Fruit fly (Drosophila melanogaster) whole organism, embryonic: ENCODE data around the gene Ssk.

Source experiments
- Antp ChIP-seq: fragments of 200-800 bp; sonication (Bioruptor generic); optimal IDR thresholded peaks from 3 replicates; lab custom pipeline; 2016; ENCODE audit warnings: missing biosample characterization, missing genetic modification characterization
- Awh ChIP-seq: fragments of 200-800 bp; sonication (Bioruptor generic); IDR thresholded peaks from 2 replicates; pipeline ENCODE4, ENCODE4 v1.3.6; 2022; ENCODE audit warnings: missing biosample characterization, missing genetic modification characterization
- CG11398 ChIP-seq: fragments of 200-800 bp; sonication (Bioruptor generic); optimal IDR thresholded peaks from 2 replicates; lab custom pipeline; 2016; ENCODE audit warnings: missing biosample characterization, missing genetic modification characterization
- CG11696 ChIP-seq: fragments of 200-800 bp; sonication (Bioruptor generic); IDR thresholded peaks from 2 replicates; pipeline ENCODE4 v1.3.6; 2022; ENCODE audit warnings: missing biosample characterization, missing genetic modification characterization
- CG12942 ChIP-seq: fragments of 200-800 bp; sonication (Bioruptor generic); optimal IDR thresholded peaks from 3 replicates; lab custom pipeline; 2016; ENCODE audit warnings: missing biosample characterization, missing genetic modification characterization
- CG13296 ChIP-seq: fragments of 200-800 bp; sonication (Bioruptor generic); optimal IDR thresholded peaks from 3 replicates; lab custom pipeline; 2018; ENCODE audit warnings: missing biosample characterization, mild to moderate bottlenecking, missing genetic modification characterization
- CG17359 ChIP-seq: fragments of 200-800 bp; sonication (Bioruptor generic); optimal IDR thresholded peaks from 3 replicates; lab custom pipeline; 2018; ENCODE audit warnings: missing biosample characterization, mild to moderate bottlenecking, missing genetic modification characterization, moderate library complexity
- CG18476 ChIP-seq: fragments of 200-800 bp; sonication (Bioruptor generic); optimal IDR thresholded peaks from 2 replicates; lab custom pipeline; 2016; ENCODE audit warnings: missing biosample characterization, mild to moderate bottlenecking, missing genetic modification characterization
- CG2889 ChIP-seq: fragments of 200-800 bp; sonication (Bioruptor generic); IDR thresholded peaks from 3 replicates; pipeline ENCODE4 v1.3.6; 2022; ENCODE audit warnings: missing biosample characterization, missing genetic modification characterization
- CG32772 ChIP-seq: fragments of 200-800 bp; sonication (Bioruptor generic); IDR thresholded peaks from 2 replicates; pipeline ENCODE4 v1.3.6; 2022; ENCODE audit warnings: missing biosample characterization, missing genetic modification characterization
- CG33213 ChIP-seq: fragments of 200-800 bp; sonication (Bioruptor generic); optimal IDR thresholded peaks from 3 replicates; lab custom pipeline; 2016; ENCODE audit warnings: missing biosample characterization, missing genetic modification characterization
- CG34376 ChIP-seq: fragments of 200-800 bp; sonication (Bioruptor generic); optimal IDR thresholded peaks from 2 replicates; lab custom pipeline; 2018; ENCODE audit warnings: missing biosample characterization, mild to moderate bottlenecking, missing genetic modification characterization
- CG3838 ChIP-seq: fragments of 200-800 bp; sonication (Bioruptor generic); optimal IDR thresholded peaks from 3 replicates; lab custom pipeline; 2016; ENCODE audit warnings: missing biosample characterization, missing genetic modification characterization
- CG6254 ChIP-seq: fragments of 200-800 bp; sonication (Bioruptor generic); optimal IDR thresholded peaks from 3 replicates; lab custom pipeline; 2017; ENCODE audit warnings: mild to moderate bottlenecking, missing biosample characterization, missing genetic modification reagents, missing genetic modification characterization
- CG7357 ChIP-seq: fragments of 200-800 bp; sonication (Bioruptor generic); IDR thresholded peaks from 3 replicates; pipeline ENCODE4 v1.3.6; 2022; ENCODE audit warnings: missing biosample characterization, missing genetic modification characterization
- Dip2 ChIP-seq: fragments of 200-800 bp; sonication (Bioruptor generic); IDR thresholded peaks from 2 replicates; pipeline ENCODE4 v1.3.6; 2022; ENCODE audit warnings: missing biosample characterization, missing genetic modification characterization
- Gsc ChIP-seq: fragments of 200-800 bp; sonication (Bioruptor generic); IDR thresholded peaks from 2 replicates; pipeline ENCODE4 v1.3.6; 2022; ENCODE audit warnings: missing biosample characterization, missing genetic modification characterization
- HLH4C ChIP-seq: fragments of 200-800 bp; sonication (Bioruptor generic); IDR thresholded peaks from 3 replicates; pipeline ENCODE4 v1.3.6; 2022; ENCODE audit warnings: missing biosample characterization, missing genetic modification characterization; ENCODE audit not compliant: partially characterized antibody
- HLH54F ChIP-seq: fragments of 200-800 bp; sonication (Bioruptor generic); optimal IDR thresholded peaks from 3 replicates; lab custom pipeline; 2016; ENCODE audit warnings: missing biosample characterization, missing genetic modification characterization
- HLHmδ ChIP-seq: fragments of 200-800 bp; sonication (Bioruptor generic); optimal IDR thresholded peaks from 2 replicates; lab custom pipeline; 2018; ENCODE audit warnings: missing biosample characterization, mild to moderate bottlenecking, missing genetic modification characterization, moderate library complexity
- Hand ChIP-seq: fragments of 200-800 bp; sonication (Bioruptor generic); optimal IDR thresholded peaks from 2 replicates; lab custom pipeline; 2017; ENCODE audit warnings: mild to moderate bottlenecking, missing biosample characterization, missing genetic modification reagents, missing genetic modification characterization
- Hr51 ChIP-seq, 2 experiments: fragments of 200-800 bp; sonication (Bioruptor generic); optimal IDR thresholded peaks; 2 replicates in 1 of 2; 3 replicates in 1 of 2; lab custom pipeline; 2016 to 2018; ENCODE audit warnings: missing biosample characterization in 2 of 2, missing genetic modification characterization in 2 of 2, mild to moderate bottlenecking in 1 of 2, moderate library complexity in 1 of 2
- MTF-1 ChIP-seq: fragments of 200-800 bp; sonication (Bioruptor generic); optimal IDR thresholded peaks from 2 replicates; lab custom pipeline; 2018; ENCODE audit warnings: missing biosample characterization, mild to moderate bottlenecking, missing genetic modification characterization, borderline replicate concordance
- Neu2 ChIP-seq: fragments of 200-800 bp; sonication (Bioruptor generic); optimal IDR thresholded peaks from 3 replicates; lab custom pipeline; 2016; ENCODE audit warnings: missing biosample characterization, missing genetic modification characterization, borderline replicate concordance
- Pdp1 ChIP-seq, 2 experiments: fragments of 200-800 bp; sonication (Bioruptor generic); optimal IDR thresholded peaks; 3 replicates each; lab custom pipeline; 2016; ENCODE audit warnings: missing biosample characterization in 2 of 2, missing genetic modification characterization in 2 of 2, mild to moderate bottlenecking in 1 of 2, moderate library complexity in 1 of 2
- Ptx1 ChIP-seq: fragments of 200-800 bp; sonication (Bioruptor generic); IDR thresholded peaks from 2 replicates; pipeline ENCODE4 v1.3.6; 2022; ENCODE audit warnings: missing biosample characterization, missing genetic modification characterization
- Side ChIP-seq: fragments of 200-800 bp; sonication (Bioruptor generic); optimal IDR thresholded peaks from 2 replicates; lab custom pipeline; 2016; ENCODE audit warnings: missing biosample characterization, missing genetic modification characterization
- Sox100B ChIP-seq: fragments of 200-800 bp; sonication (Bioruptor generic); optimal IDR thresholded peaks from 3 replicates; lab custom pipeline; 2018; ENCODE audit warnings: missing biosample characterization, mild to moderate bottlenecking, missing genetic modification characterization
- abd-A ChIP-seq: fragments of 200-800 bp; sonication (Bioruptor generic); optimal IDR thresholded peaks from 3 replicates; lab custom pipeline; 2019; ENCODE audit warnings: missing biosample characterization, mild to moderate bottlenecking, missing genetic modification characterization, moderate library complexity
- amos ChIP-seq: fragments of 200-800 bp; sonication (Bioruptor generic); IDR thresholded peaks from 2 replicates; pipeline ENCODE4 v1.3.6; 2022; ENCODE audit warnings: missing biosample characterization, missing genetic modification characterization; ENCODE audit not compliant: partially characterized antibody
- ci ChIP-seq: fragments of 200-800 bp; sonication (Bioruptor generic); IDR thresholded peaks from 3 replicates; pipeline ENCODE4 v1.3.6; 2022; ENCODE audit warnings: missing biosample characterization, missing genetic modification characterization
- dimm ChIP-seq: fragments of 200-800 bp; sonication (Bioruptor generic); IDR thresholded peaks from 2 replicates; pipeline ENCODE4 v1.3.6; 2022; ENCODE audit warnings: missing biosample characterization, missing genetic modification characterization
- eve ChIP-seq, 2 experiments: fragments of >200 bp; optimal IDR thresholded peaks; 2 replicates each; lab custom pipeline; 2017; ENCODE audit warnings: missing biosample characterization in 2 of 2, missing genetic modification characterization in 2 of 2
- fd3F ChIP-seq: fragments of 200-800 bp; sonication (Bioruptor generic); optimal IDR thresholded peaks from 2 replicates; lab custom pipeline; 2018; ENCODE audit warnings: missing biosample characterization, mild to moderate bottlenecking, missing genetic modification characterization, moderate library complexity
- fru ChIP-seq: fragments of >200 bp; optimal IDR thresholded peaks from 2 replicates; lab custom pipeline; 2017
- grn ChIP-seq: fragments of 200-800 bp; sonication (Bioruptor generic); optimal IDR thresholded peaks from 3 replicates; lab custom pipeline; 2017; ENCODE audit warnings: missing biosample characterization, missing genetic modification characterization
- gro ChIP-seq: fragments of 200-800 bp; sonication (Bioruptor generic); optimal IDR thresholded peaks from 2 replicates; lab custom pipeline; 2016; ENCODE audit warnings: missing biosample characterization, missing genetic modification characterization
- ham ChIP-seq: fragments of 200-800 bp; sonication (Bioruptor generic); IDR thresholded peaks from 2 replicates; pipeline ENCODE4 v1.3.6; 2022; ENCODE audit warnings: missing biosample characterization, missing genetic modification characterization
- lab ChIP-seq: fragments of 200-800 bp; sonication (Bioruptor generic); optimal IDR thresholded peaks from 3 replicates; lab custom pipeline; 2017; ENCODE audit warnings: missing biosample characterization, missing genetic modification characterization, mild to moderate bottlenecking, moderate library complexity, missing genetic modification reagents
- mam ChIP-seq: fragments of 200-800 bp; sonication (Bioruptor generic); optimal IDR thresholded peaks from 3 replicates; lab custom pipeline; 2016; ENCODE audit warnings: missing biosample characterization, missing genetic modification characterization
- nom ChIP-seq: fragments of 200-800 bp; sonication (Bioruptor generic); optimal IDR thresholded peaks from 2 replicates; lab custom pipeline; 2017; ENCODE audit warnings: missing biosample characterization, missing genetic modification characterization, mild to moderate bottlenecking, moderate library complexity, missing genetic modification reagents
- phol ChIP-seq: fragments of 200-800 bp; sonication (Bioruptor generic); optimal IDR thresholded peaks from 3 replicates; lab custom pipeline; 2018; ENCODE audit warnings: missing biosample characterization, mild to moderate bottlenecking, missing genetic modification characterization, moderate library complexity
- psq ChIP-seq: fragments of 200-800 bp; sonication (Bioruptor generic); optimal IDR thresholded peaks from 2 replicates; lab custom pipeline; 2017; ENCODE audit warnings: missing biosample characterization, missing genetic modification characterization
- repo ChIP-seq: fragments of 200-800 bp; sonication (Bioruptor generic); optimal IDR thresholded peaks from 2 replicates; lab custom pipeline; 2016; ENCODE audit warnings: missing biosample characterization, missing genetic modification characterization
- sens-2 ChIP-seq: fragments of 200-800 bp; sonication (Bioruptor generic); IDR thresholded peaks from 2 replicates; pipeline ENCODE4 v1.3.6; 2022; ENCODE audit warnings: missing biosample characterization, missing genetic modification characterization
- sim ChIP-seq: fragments of 200-800 bp; sonication (Bioruptor generic); IDR thresholded peaks from 2 replicates; pipeline ENCODE4 v1.3.6; 2022; ENCODE audit warnings: missing biosample characterization, missing genetic modification characterization
- sob ChIP-seq: fragments of 200-800 bp; sonication (Bioruptor generic); IDR thresholded peaks from 2 replicates; pipeline ENCODE4 v1.3.6; 2022; ENCODE audit warnings: missing biosample characterization, missing genetic modification characterization
- sug ChIP-seq: fragments of 200-800 bp; optimal IDR thresholded peaks from 2 replicates; lab custom pipeline; 2019; ENCODE audit warnings: missing biosample characterization, mild to moderate bottlenecking, missing genetic modification characterization, moderate library complexity
- tio ChIP-seq: fragments of 200-800 bp; sonication (Bioruptor generic); optimal IDR thresholded peaks from 2 replicates; lab custom pipeline; 2017; ENCODE audit warnings: missing biosample characterization, missing genetic modification characterization, inconsistent platforms
- twi ChIP-seq: fragments of 200-800 bp; optimal IDR thresholded peaks from 2 replicates; lab custom pipeline; 2019; ENCODE audit warnings: missing biosample characterization, mild to moderate bottlenecking, missing genetic modification characterization, moderate library complexity
- unc-4 ChIP-seq: fragments of 200-800 bp; sonication (Bioruptor generic); IDR thresholded peaks from 2 replicates; pipeline ENCODE4 v1.3.6; 2022; ENCODE audit warnings: missing biosample characterization, missing genetic modification characterization; ENCODE audit not compliant: partially characterized antibody

Ssk gene

dm6 chr3L:20223398-20223951, 35.2 kb downstream of the Ssk start, which contains the start of gene CG17147:
TSS of gene CG17147 (plus strand) at chr3L:20223932.
- TF ChIP-seq CG11696 (no peak), ham (GFP tag; lab: Robert Waterston, UW) (no peak), phol (no peak), ci (GFP tag; lab: Robert Waterston, UW) (no peak), amos (GFP tag; lab: Robert Waterston, UW) (no peak), twi (tag; lab: Kevin White, UChicago) (no peak), Dip2 (GFP tag; lab: Robert Waterston, UW) (no peak), unc-4 (no peak), Awh (GFP tag; lab: Robert Waterston, UW) (no peak), Ptx1 (GFP tag; lab: Robert Waterston, UW) (no peak), Hand (GFP tag; lab: Kevin White, UChicago) (no peak), Hr51 (GFP tag; optimal IDR thresholded peaks at IDR 0.05; lab: Kevin White, UChicago) (no peak), Neu2 (GFP tag; lab: Kevin White, UChicago) (no peak), abd-A (tag; lab: Kevin White, UChicago) (no peak), Side (GFP tag; lab: Kevin White, UChicago) (no peak), MTF-1 (GFP tag; lab: Kevin White, UChicago) (no peak), sob (GFP tag; lab: Robert Waterston, UW) (no peak), CG6254 (GFP tag; lab: Kevin White, UChicago) (no peak), psq (GFP tag; lab: Kevin White, UChicago) (no peak), Pdp1 (GFP tag; optimal IDR thresholded peaks at IDR 0.05; lab: Kevin White, UChicago) (no peak), CG34376 (GFP tag; lab: Kevin White, UChicago) (peak; percentile 88), HLH54F (GFP tag; lab: Kevin White, UChicago) (no peak), eve (GFP tag; optimal IDR thresholded peaks at IDR 0.05; lab: Kevin White, UChicago) (no peak), Gsc (no peak), CG11398 (GFP tag; lab: Kevin White, UChicago) (no peak), CG12942 (no peak), fd3F (GFP tag; lab: Kevin White, UChicago) (no peak), CG3838 (GFP tag; lab: Kevin White, UChicago) (no peak), sim (no peak), CG7357 (GFP tag; lab: Robert Waterston, UW) (no peak), repo (no peak), sug (tag; lab: Kevin White, UChicago) (peak; percentile 62), fru (no peak), nom (GFP tag; lab: Kevin White, UChicago) (no peak), mam (GFP tag; lab: Kevin White, UChicago) (no peak), CG17359 (tag; lab: Kevin White, UChicago) (no peak), Sox100B (GFP tag; lab: Kevin White, UChicago) (no peak), CG13296 (GFP tag; lab: Kevin White, UChicago) (peak; percentile 12), HLH4C (GFP tag; lab: Robert Waterston, UW) (no peak), gro (no peak), grn (GFP tag; lab: Kevin White, UChicago) (peak; percentile 56), tio (GFP tag; lab: Kevin White, UChicago) (no peak), lab (GFP tag; lab: Kevin White, UChicago) (peak; percentile 16), HLHmδ (GFP tag; lab: Kevin White, UChicago) (no peak), Antp (GFP tag; lab: Kevin White, UChicago) (no peak), dimm (GFP tag; lab: Robert Waterston, UW) (no peak), CG32772 (no peak), sens-2 (GFP tag; lab: Robert Waterston, UW) (no peak), CG18476 (GFP tag; lab: Kevin White, UChicago) (no peak), CG2889 (GFP tag; lab: Robert Waterston, UW) (no peak), CG33213 (GFP tag; lab: Kevin White, UChicago) (no peak)
